Worm (Caenorhabditis elegans): ENCODE data around the gene aipl-1.

- no peak for TF ChIP-seq sma-9 (GFP tag; optimal IDR thresholded peaks at IDR 0.05)
- TF ChIP-seq sma-9 (tag; optimal IDR thresholded peaks at IDR 0.05) = no peak
- TF ChIP-seq blmp-1 (tag; optimal IDR thresholded peaks at IDR 0.05; ENCODE audit: insufficient read depth) = no peak
- no peak for TF ChIP-seq mbf-1 (tag; optimal IDR thresholded peaks at IDR 0.05)
- TF ChIP-seq R02D3.7 (tag; optimal IDR thresholded peaks at IDR 0.05) = no peak
Observed at ce11 chrV:15109260-15109659, 27.3 kb downstream of the aipl-1 start, which contains the start of gene Y75B12A.2.
